Fruit fly (Drosophila melanogaster) whole organism, pupa: Measurements from ENCODE around the gene Hydr2.

Experiments
- CG12605 ChIP-seq: fragments of 200-800 bp; sonication (Bioruptor generic); IDR thresholded peaks from 2 replicates; pipeline ENCODE4 v1.3.6; 2022; ENCODE audit warnings: missing biosample characterization, missing genetic modification characterization
- CG15710 ChIP-seq: fragments of 200-800 bp; sonication (Bioruptor generic); optimal IDR thresholded peaks from 2 replicates; lab custom pipeline; 2018; ENCODE audit warnings: missing biosample characterization, mild to moderate bottlenecking, missing genetic modification characterization, moderate library complexity
- CG17806 ChIP-seq: fragments of 200-800 bp; sonication (Bioruptor generic); optimal IDR thresholded peaks from 2 replicates; lab custom pipeline; 2018; ENCODE audit warnings: missing biosample characterization, mild to moderate bottlenecking, missing genetic modification characterization, moderate library complexity
- CG32121 ChIP-seq: fragments of 200-800 bp; sonication (Bioruptor generic); IDR thresholded peaks from 2 replicates; pipeline ENCODE4 v1.3.6; 2022; ENCODE audit warnings: missing biosample characterization, missing genetic modification characterization
- CG34367 ChIP-seq: fragments of 200-800 bp; sonication (Bioruptor generic); optimal IDR thresholded peaks from 2 replicates; lab custom pipeline; 2018; ENCODE audit warnings: missing biosample characterization, mild to moderate bottlenecking, missing genetic modification characterization
- CG8159 ChIP-seq: fragments of 200-800 bp; sonication (Bioruptor generic); optimal IDR thresholded peaks from 3 replicates; lab custom pipeline; 2018; ENCODE audit warnings: missing biosample characterization, mild to moderate bottlenecking, missing genetic modification characterization, moderate library complexity
- D1 ChIP-seq: fragments of 200-800 bp; sonication (Bioruptor generic); optimal IDR thresholded peaks from 2 replicates; lab custom pipeline; 2018; ENCODE audit warnings: missing biosample characterization, mild to moderate bottlenecking, missing genetic modification characterization, moderate library complexity
- EcR ChIP-seq: fragments of 200-800 bp; sonication (Bioruptor generic); optimal IDR thresholded peaks from 3 replicates; lab custom pipeline; 2019; ENCODE audit warnings: missing biosample characterization, missing genetic modification characterization, mild to moderate bottlenecking, moderate library complexity, missing genetic modification reagents
- gl ChIP-seq: fragments of 200-800 bp; sonication (Bioruptor generic); optimal IDR thresholded peaks from 2 replicates; lab custom pipeline; 2018; ENCODE audit warnings: missing biosample characterization, mild to moderate bottlenecking, missing genetic modification characterization

DNA sequence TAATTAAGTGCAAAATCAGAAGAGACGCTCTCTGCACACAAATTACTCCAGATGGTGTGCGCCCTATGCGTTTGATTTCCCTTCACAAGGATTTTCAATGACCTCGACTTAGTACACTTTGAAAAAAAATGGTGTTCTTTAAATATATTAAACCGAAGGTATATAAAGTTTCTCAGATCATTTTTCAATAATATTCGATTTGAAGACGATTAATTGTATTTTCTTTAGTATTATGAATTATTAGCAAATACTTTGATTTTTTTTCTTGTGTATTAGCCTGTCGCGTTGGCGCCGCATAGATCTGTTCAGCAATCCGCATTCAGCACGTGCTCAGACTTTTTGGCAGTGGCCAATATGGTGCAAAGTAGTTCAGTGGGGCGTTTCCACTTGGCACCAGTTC lies 35.6 kb upstream of the Hydr2 start:
- TF ChIP-seq CG17806 (tag; lab: Kevin White, UChicago) (no peak), CG15710 (tag; lab: Kevin White, UChicago) (no peak), EcR (no peak), CG34367 (tag; lab: Kevin White, UChicago) (no peak), CG8159 (no peak), D1 (tag; lab: Kevin White, UChicago) (no peak), CG12605 (no peak), gl (no peak), CG32121 (GFP tag; lab: Robert Waterston, UW) (no peak)
